Worm (Caenorhabditis elegans) whole organism, young adult: ENCODE results near the gene R05G6.10.

Experiments
- D2030.7 ChIP-seq: fragments of 200-800 bp; sonication (Bioruptor generic); IDR thresholded peaks from 2 replicates; pipeline ENCODE4 v1.3.6; 2022; ENCODE audit warnings: missing genetic modification reagents, missing genetic modification characterization, missing compliant biosample characterization
- F55B11.4 ChIP-seq: sonication (generic microtip); optimal IDR thresholded peaks from 2 replicates; lab custom pipeline; 2016; ENCODE audit warnings: missing compliant biosample characterization, missing genetic modification characterization, borderline replicate concordance; ENCODE audit not compliant: insufficient read depth
- ama-1 ChIP-seq, 3 experiments: fragments of 150-350 bp in 1 of 3; sonication (generic microtip) in 2 of 3; optimal IDR thresholded peaks; 2 replicates each; lab custom pipeline; 2014 to 2018; ENCODE audit warnings: missing biosample characterization in 2 of 3, missing genetic modification characterization in 2 of 3, missing genetic modification reagents in 2 of 3
- bed-1 ChIP-seq: fragments of 200-800 bp; sonication (Bioruptor generic); IDR thresholded peaks from 2 replicates; pipeline ENCODE4 v1.3.6; 2022; ENCODE audit warnings: missing genetic modification reagents, missing genetic modification characterization, missing compliant biosample characterization
- dpff-1 ChIP-seq: sonication (generic microtip); optimal IDR thresholded peaks from 2 replicates; lab custom pipeline; 2017; ENCODE audit warnings: mild to moderate bottlenecking, missing genetic modification characterization, missing compliant biosample characterization
- hmg-20 ChIP-seq: fragments of 200-800 bp; sonication (Bioruptor generic); IDR thresholded peaks from 2 replicates; pipeline ENCODE4 v1.3.6; 2022; ENCODE audit warnings: missing genetic modification reagents, missing genetic modification characterization, missing compliant biosample characterization
- lin-26 ChIP-seq: fragments of 200-800 bp; sonication (Bioruptor generic); IDR thresholded peaks from 2 replicates; pipeline ENCODE4 v1.3.6; 2022; ENCODE audit warnings: missing genetic modification reagents, missing genetic modification characterization, missing compliant biosample characterization
- nfya-2 ChIP-seq: fragments of 200-800 bp; sonication (Bioruptor generic); IDR thresholded peaks from 2 replicates; pipeline ENCODE4 v1.3.6; 2022; ENCODE audit warnings: missing genetic modification reagents, missing genetic modification characterization, missing compliant biosample characterization
- pha-4 ChIP-seq: fragments of 150-350 bp; sonication (generic microtip); optimal IDR thresholded peaks from 2 replicates; lab custom pipeline; 2014; ENCODE audit warnings: missing biosample characterization, missing genetic modification reagents, missing genetic modification characterization
- repo-1 ChIP-seq: sonication (generic microtip); optimal IDR thresholded peaks from 2 replicates; lab custom pipeline; 2017; ENCODE audit warnings: mild to moderate bottlenecking, missing genetic modification characterization, missing compliant biosample characterization

ce11 chrIV:7567557-7568010 lies 25.2 kb upstream of the R05G6.10 start, which contains the start of gene F32E10.8:
- TF ChIP-seq ama-1 (optimal IDR thresholded peaks at IDR 0.05; lab: Kevin White, UChicago) (no peak), ama-1 (GFP tag; optimal IDR thresholded peaks at IDR 0.05; lab: Kevin White, UChicago) (no peak), dpff-1 (tag; lab: Kevin White, UChicago) (no peak), hmg-20 (GFP tag; lab: Robert Waterston, UW) (no peak), pha-4 (tag; lab: Kevin White, UChicago) (no peak), nfya-2 (no peak), lin-26 (GFP tag; lab: Robert Waterston, UW) (no peak), D2030.7 (GFP tag; lab: Robert Waterston, UW) (no peak), F55B11.4 (tag; lab: Kevin White, UChicago) (no peak), repo-1 (no peak), bed-1 (GFP tag; lab: Robert Waterston, UW) (no peak)
